Worm (Caenorhabditis elegans): ENCODE measurements around the gene C55A6.11.
A peak's percentile ranks its signal among the peaks of the same experiment; 100 is the strongest.

The C55A6.11 gene

DNA sequence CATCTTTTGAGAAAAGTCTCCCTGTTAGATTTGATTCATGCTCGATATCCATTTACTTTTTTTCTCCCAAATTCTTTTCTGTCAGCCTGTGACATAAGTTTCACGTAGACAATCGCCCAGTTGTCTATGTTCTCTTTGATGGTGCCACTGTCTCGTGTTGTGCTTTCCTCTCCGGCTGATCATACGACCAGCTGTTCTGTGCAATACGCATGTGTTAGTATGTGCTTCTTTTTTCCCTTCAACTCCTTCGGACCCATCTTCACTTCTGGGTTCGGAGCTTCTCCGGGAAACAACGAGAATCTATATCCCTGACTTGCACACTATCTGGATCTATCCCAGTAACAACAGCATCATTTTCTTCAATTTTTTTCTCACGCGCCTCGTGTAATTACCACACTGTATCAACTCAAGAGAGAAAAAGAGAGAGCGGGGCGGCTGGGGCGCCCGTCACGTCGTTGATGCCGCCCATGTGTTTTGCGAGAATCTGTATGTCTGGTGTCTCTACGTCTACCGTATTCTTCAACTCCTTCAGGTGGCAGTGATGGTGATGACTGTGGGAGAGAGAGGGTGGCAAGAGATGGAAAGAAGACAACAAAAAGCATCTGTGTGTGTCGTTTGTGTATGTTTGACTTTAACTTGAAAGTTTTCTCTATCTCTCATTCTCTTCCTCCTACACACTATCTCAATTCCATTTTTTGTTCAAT lies 11.7 kb downstream of the C55A6.11 start (continued):
- TF ChIP-seq nfya-1 (tag; optimal IDR thresholded peaks at IDR 0.05) (no peak), hlh-8 (tag; optimal IDR thresholded peaks at IDR 0.05) (peak; percentile 92), ceh-9 (tag; optimal IDR thresholded peaks at IDR 0.05) (no peak), lin-11 (tag; optimal IDR thresholded peaks at IDR 0.05) (no peak), hlh-15 (tag; optimal IDR thresholded peaks at IDR 0.05) (no peak), tbx-7 (tag; optimal IDR thresholded peaks at IDR 0.05) (no peak), unc-42 (tag; optimal IDR thresholded peaks at IDR 0.05) (no peak), lim-6 (tag; optimal IDR thresholded peaks at IDR 0.05) (no peak), ceh-18 (tag; optimal IDR thresholded peaks at IDR 0.05) (peak; percentile 96), ama-1 (optimal IDR thresholded peaks at IDR 0.05) (no peak), rnt-1 (tag; optimal IDR thresholded peaks at IDR 0.05) (peak; percentile 55), Y22D7AL.16 (tag; optimal IDR thresholded peaks at IDR 0.05) (no peak), C38D4.7 (GFP tag; optimal IDR thresholded peaks at IDR 0.05) (no peak), nhr-232 (tag; optimal IDR thresholded peaks at IDR 0.05) (no peak), ceh-19 (GFP tag; optimal IDR thresholded peaks at IDR 0.05) (no peak), hlh-6 (tag; optimal IDR thresholded peaks at IDR 0.05) (no peak), mec-3 (tag; optimal IDR thresholded peaks at IDR 0.05; ENCODE audit: borderline replicate concordance) (no peak), ceh-45 (GFP tag; IDR thresholded peaks at IDR 0.05) (no peak), sdc-2 (tag; optimal IDR thresholded peaks at IDR 0.05) (peak; percentile 30), che-1 (tag; optimal IDR thresholded peaks at IDR 0.05) (no peak), pha-2 (tag; optimal IDR thresholded peaks at IDR 0.05) (no peak), ceh-14 (tag; optimal IDR thresholded peaks at IDR 0.05) (no peak), ceh-34 (tag; optimal IDR thresholded peaks at IDR 0.05) (no peak), tbx-2 (tag; optimal IDR thresholded peaks at IDR 0.05) (peak; percentile 55), ref-2 (tag; optimal IDR thresholded peaks at IDR 0.05) (no peak), pax-1 (tag; optimal IDR thresholded peaks at IDR 0.05) (no peak), fkh-10 (GFP tag; optimal IDR thresholded peaks at IDR 0.05) (no peak), odd-2 (tag; optimal IDR thresholded peaks at IDR 0.05) (no peak), ceh-6 (GFP tag; optimal IDR thresholded peaks at IDR 0.05) (no peak), ttx-3 (tag; optimal IDR thresholded peaks at IDR 0.05) (no peak), eyg-1 (tag; optimal IDR thresholded peaks at IDR 0.05) (no peak), ets-4 (tag; optimal IDR thresholded peaks at IDR 0.05) (peak; percentile 33), pat-9 (tag; optimal IDR thresholded peaks at IDR 0.05) (no peak), C08G9.2 (tag; optimal IDR thresholded peaks at IDR 0.05) (peak; percentile 22), fax-1 (tag; optimal IDR thresholded peaks at IDR 0.05) (no peak), madf-2 (tag; optimal IDR thresholded peaks at IDR 0.05) (no peak)

DNA sequence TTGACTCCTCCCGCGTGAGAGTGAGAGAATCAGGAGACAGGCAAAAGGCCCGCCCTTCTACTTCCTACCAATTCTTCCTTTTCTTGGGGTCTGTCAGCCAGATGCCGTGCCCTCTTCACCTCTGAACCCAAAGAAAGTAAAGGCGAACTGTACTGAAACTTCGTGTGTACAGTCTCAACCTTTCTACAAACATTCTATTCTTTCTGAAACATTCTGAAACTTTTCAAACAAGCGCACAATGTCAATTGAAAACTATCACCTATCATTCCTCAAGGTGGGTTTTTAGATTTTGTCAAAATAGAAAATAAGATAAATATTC lies 12.2 kb downstream of the C55A6.11 start:
- TF ChIP-seq hlh-8 (tag; optimal IDR thresholded peaks at IDR 0.05): no peak
- no peak for TF ChIP-seq ets-4 (tag; optimal IDR thresholded peaks at IDR 0.05)
- no peak for TF ChIP-seq ceh-6 (GFP tag; optimal IDR thresholded peaks at IDR 0.05)

- TF ChIP-seq pros-1 (tag; optimal IDR thresholded peaks at IDR 0.05) (no peak), fkh-6 (tag; optimal IDR thresholded peaks at IDR 0.05) (no peak), hlh-8 (tag; optimal IDR thresholded peaks at IDR 0.05) (no peak), ceh-19 (GFP tag; optimal IDR thresholded peaks at IDR 0.05) (no peak), syd-9 (tag; optimal IDR thresholded peaks at IDR 0.05) (no peak), ceh-30 (tag; optimal IDR thresholded peaks at IDR 0.05) (no peak), hlh-6 (tag; optimal IDR thresholded peaks at IDR 0.05) (no peak), ama-1 (optimal IDR thresholded peaks at IDR 0.05) (no peak)
Observed at ce11 chrV:11532964-11533363, 12.6 kb downstream of the C55A6.11 start.

Measured in whole organism, late embryonic.